Fruit fly (Drosophila melanogaster) whole organism, pupa: ENCODE measurements around the gene Skel.

ENCODE experiments used
- CG14655 ChIP-seq: fragments of 200-800 bp; sonication (Bioruptor generic); optimal IDR thresholded peaks from 3 replicates; lab custom pipeline; 2017; ENCODE audit warnings: mild to moderate bottlenecking, missing biosample characterization, missing genetic modification reagents, missing genetic modification characterization
- Pif1B ChIP-seq: fragments of 200-800 bp; sonication (Bioruptor generic); optimal IDR thresholded peaks from 3 replicates; lab custom pipeline; 2016; ENCODE audit warnings: missing biosample characterization, missing genetic modification characterization
- Snoo ChIP-seq: fragments of 200-800 bp; sonication (Bioruptor generic); optimal IDR thresholded peaks from 3 replicates; lab custom pipeline; 2017; ENCODE audit warnings: missing biosample characterization, mild to moderate bottlenecking, missing genetic modification characterization, inconsistent platforms

dm6 chr3R:10709264-10709663, 22.5 kb downstream of the Skel start, which contains the start of gene CG31373:
- TF ChIP-seq Snoo (tag; lab: Kevin White, UChicago) (no peak), CG14655 (GFP tag; lab: Kevin White, UChicago) (no peak), Pif1B (no peak)
